Fruit fly (Drosophila melanogaster) whole organism, embryonic: Measurements from ENCODE around the gene CG13315.

Source experiments
- C15 ChIP-seq: fragments of 200-800 bp; sonication (Bioruptor generic); IDR thresholded peaks from 3 replicates; pipeline ENCODE4 v1.3.6; 2022; ENCODE audit warnings: missing biosample characterization, missing genetic modification characterization
- CG10147 ChIP-seq: fragments of 200-800 bp; sonication (Bioruptor generic); optimal IDR thresholded peaks from 2 replicates; lab custom pipeline; 2019; ENCODE audit warnings: missing biosample characterization, mild to moderate bottlenecking, missing genetic modification characterization, moderate library complexity
- CG10543 ChIP-seq: fragments of 200-800 bp; sonication (Bioruptor generic); optimal IDR thresholded peaks from 3 replicates; lab custom pipeline; 2017; ENCODE audit warnings: missing biosample characterization, mild to moderate bottlenecking, missing genetic modification characterization, moderate library complexity
- CG10654 ChIP-seq: fragments of 200-800 bp; sonication (Bioruptor generic); optimal IDR thresholded peaks from 2 replicates; lab custom pipeline; 2016; ENCODE audit warnings: missing biosample characterization, missing genetic modification characterization
- CG11398 ChIP-seq: fragments of 200-800 bp; sonication (Bioruptor generic); optimal IDR thresholded peaks from 2 replicates; lab custom pipeline; 2016; ENCODE audit warnings: missing biosample characterization, missing genetic modification characterization
- CG11560 ChIP-seq: fragments of 200-800 bp; sonication (Bioruptor generic); IDR thresholded peaks from 3 replicates; pipeline ENCODE4 v1.3.6; 2022; ENCODE audit warnings: missing biosample characterization, missing genetic modification characterization
- CG12155 ChIP-seq: fragments of 200-800 bp; sonication (Bioruptor generic); optimal IDR thresholded peaks from 3 replicates; lab custom pipeline; 2016; ENCODE audit warnings: missing biosample characterization, missing genetic modification characterization
- CG12659 ChIP-seq: fragments of 200-800 bp; sonication (Bioruptor generic); optimal IDR thresholded peaks from 3 replicates; lab custom pipeline; 2017; ENCODE audit warnings: mild to moderate bottlenecking, missing biosample characterization, missing genetic modification reagents, missing genetic modification characterization
- CG13424 ChIP-seq: fragments of 200-800 bp; sonication (Bioruptor generic); optimal IDR thresholded peaks from 2 replicates; lab custom pipeline; 2019; ENCODE audit warnings: missing biosample characterization, mild to moderate bottlenecking, missing genetic modification characterization, moderate library complexity
- CG14014 ChIP-seq: fragments of 200-800 bp; sonication (Bioruptor generic); IDR thresholded peaks from 2 replicates; pipeline ENCODE4 v1.3.6; 2022; ENCODE audit warnings: missing biosample characterization, missing genetic modification characterization
- CG14965 ChIP-seq: fragments of 200-800 bp; sonication (Bioruptor generic); optimal IDR thresholded peaks from 2 replicates; lab custom pipeline; 2016; ENCODE audit warnings: missing biosample characterization, missing genetic modification characterization, borderline replicate concordance
- CG16813 ChIP-seq: fragments of 200-800 bp; sonication (Bioruptor generic); IDR thresholded peaks from 3 replicates; pipeline ENCODE4 v1.3.6; 2022; ENCODE audit warnings: missing biosample characterization, missing genetic modification characterization; ENCODE audit not compliant: partially characterized antibody
- CG17359 ChIP-seq: fragments of 200-800 bp; sonication (Bioruptor generic); optimal IDR thresholded peaks from 3 replicates; lab custom pipeline; 2018; ENCODE audit warnings: missing biosample characterization, mild to moderate bottlenecking, missing genetic modification characterization, moderate library complexity
- CG17361 ChIP-seq: fragments of 200-800 bp; sonication (Bioruptor generic); IDR thresholded peaks from 3 replicates; pipeline ENCODE4 v1.3.6; 2022; ENCODE audit warnings: missing biosample characterization, missing genetic modification characterization
- CG17912 ChIP-seq: fragments of 200-800 bp; sonication (Bioruptor generic); optimal IDR thresholded peaks from 2 replicates; lab custom pipeline; 2018; ENCODE audit warnings: missing biosample characterization, mild to moderate bottlenecking, missing genetic modification characterization
- CG18619 ChIP-seq: fragments of 200-800 bp; sonication (Bioruptor generic); optimal IDR thresholded peaks from 3 replicates; lab custom pipeline; 2017; ENCODE audit warnings: missing biosample characterization, mild to moderate bottlenecking, missing genetic modification characterization
- CG2129 ChIP-seq: fragments of 200-800 bp; sonication (Bioruptor generic); IDR thresholded peaks from 2 replicates; pipeline ENCODE4 v1.3.6; 2022; ENCODE audit warnings: missing biosample characterization, missing genetic modification characterization; ENCODE audit not compliant: partially characterized antibody
- CG32767 ChIP-seq: fragments of 200-800 bp; sonication (Bioruptor generic); IDR thresholded peaks from 2 replicates; pipeline ENCODE4 v1.3.6; 2022; ENCODE audit warnings: missing biosample characterization, missing genetic modification characterization
- CG4424 ChIP-seq: fragments of 200-800 bp; sonication (Bioruptor generic); optimal IDR thresholded peaks from 3 replicates; lab custom pipeline; 2016; ENCODE audit warnings: missing biosample characterization, missing genetic modification characterization
- CG5245 ChIP-seq: fragments of 200-800 bp; sonication (Bioruptor generic); optimal IDR thresholded peaks from 3 replicates; lab custom pipeline; 2016; ENCODE audit warnings: missing biosample characterization, missing genetic modification characterization
- CG7372 ChIP-seq: fragments of 200-800 bp; sonication (Bioruptor generic); IDR thresholded peaks from 2 replicates; pipeline ENCODE4 v1.3.6; 2022; ENCODE audit warnings: missing biosample characterization, missing genetic modification characterization
- CG7963 ChIP-seq: fragments of 200-800 bp; sonication (Bioruptor generic); IDR thresholded peaks from 3 replicates; pipeline ENCODE4 v1.3.6; 2022; ENCODE audit warnings: missing biosample characterization, missing genetic modification characterization; ENCODE audit not compliant: partially characterized antibody
- CG8290 ChIP-seq, 3 experiments: fragments of 200-800 bp; sonication (Bioruptor generic); optimal IDR thresholded peaks; 2 replicates each; lab custom pipeline; 2016 to 2019; ENCODE audit warnings: missing biosample characterization in 3 of 3, missing genetic modification characterization in 3 of 3, mild to moderate bottlenecking in 2 of 3, moderate library complexity in 1 of 3
- CG9215 ChIP-seq: fragments of 200-800 bp; sonication (Bioruptor generic); IDR thresholded peaks from 2 replicates; pipeline ENCODE4 v1.3.6; 2022; ENCODE audit warnings: missing biosample characterization, missing genetic modification characterization
- CG9437 ChIP-seq: fragments of 200-800 bp; sonication (Bioruptor generic); optimal IDR thresholded peaks from 2 replicates; lab custom pipeline; 2018; ENCODE audit warnings: missing biosample characterization, mild to moderate bottlenecking, missing genetic modification characterization
- Dip3 ChIP-seq: fragments of 200-800 bp; sonication (Bioruptor generic); optimal IDR thresholded peaks from 3 replicates; lab custom pipeline; 2016; ENCODE audit warnings: missing biosample characterization, missing genetic modification characterization
- Drgx ChIP-seq: fragments of 200-800 bp; sonication (Bioruptor generic); IDR thresholded peaks from 2 replicates; pipeline ENCODE4 v1.3.6; 2022; ENCODE audit warnings: missing biosample characterization, missing genetic modification characterization
- Lhr ChIP-seq: fragments of 200-800 bp; sonication (Bioruptor generic); optimal IDR thresholded peaks from 3 replicates; lab custom pipeline; 2017; ENCODE audit warnings: mild to moderate bottlenecking, missing biosample characterization, missing genetic modification reagents, missing genetic modification characterization
- Max ChIP-seq: fragments of 200-800 bp; sonication (Bioruptor generic); optimal IDR thresholded peaks from 2 replicates; lab custom pipeline; 2016; ENCODE audit warnings: missing biosample characterization, mild to moderate bottlenecking, missing genetic modification characterization
- NK7.1 ChIP-seq: fragments of 200-800 bp; sonication (Bioruptor generic); optimal IDR thresholded peaks from 3 replicates; lab custom pipeline; 2016; ENCODE audit warnings: missing biosample characterization, missing genetic modification characterization
- Xbp1 ChIP-seq: fragments of 200-800 bp; sonication (Bioruptor generic); optimal IDR thresholded peaks from 3 replicates; lab custom pipeline; 2016; ENCODE audit warnings: missing biosample characterization, mild to moderate bottlenecking, missing genetic modification characterization
- Xrp1 ChIP-seq: fragments of 200-800 bp; sonication (Bioruptor generic); IDR thresholded peaks from 2 replicates; pipeline ENCODE4 v1.3.6; 2022; ENCODE audit warnings: missing biosample characterization, missing genetic modification characterization
- ase ChIP-seq: fragments of 200-800 bp; sonication (Bioruptor generic); IDR thresholded peaks from 3 replicates; pipeline ENCODE4 v1.3.6; 2022; ENCODE audit warnings: missing biosample characterization, missing genetic modification characterization
- bowl ChIP-seq: fragments of 200-800 bp; sonication (Bioruptor generic); IDR thresholded peaks from 2 replicates; pipeline ENCODE4 v1.3.6; 2022; ENCODE audit warnings: missing biosample characterization, missing genetic modification characterization
- cas ChIP-seq: fragments of 200-800 bp; sonication (Bioruptor generic); IDR thresholded peaks from 2 replicates; pipeline ENCODE4 v1.3.6; 2022; ENCODE audit warnings: missing biosample characterization, missing genetic modification characterization
- caup ChIP-seq: fragments of 200-800 bp; sonication (Bioruptor generic); optimal IDR thresholded peaks from 3 replicates; lab custom pipeline; 2017; ENCODE audit warnings: missing biosample characterization, mild to moderate bottlenecking, missing genetic modification characterization, moderate library complexity; ENCODE audit not compliant: severe bottlenecking
- da ChIP-seq: fragments of 200-800 bp; sonication (Bioruptor generic); optimal IDR thresholded peaks from 2 replicates; lab custom pipeline; 2016; ENCODE audit warnings: missing biosample characterization, missing genetic modification characterization
- dmrt99B ChIP-seq: fragments of 200-800 bp; sonication (Bioruptor generic); optimal IDR thresholded peaks from 2 replicates; lab custom pipeline; 2018; ENCODE audit warnings: missing biosample characterization, mild to moderate bottlenecking, missing genetic modification characterization, moderate library complexity
- fd3F ChIP-seq: fragments of 200-800 bp; sonication (Bioruptor generic); optimal IDR thresholded peaks from 2 replicates; lab custom pipeline; 2018; ENCODE audit warnings: missing biosample characterization, mild to moderate bottlenecking, missing genetic modification characterization, moderate library complexity
- grn ChIP-seq: fragments of 200-800 bp; sonication (Bioruptor generic); optimal IDR thresholded peaks from 3 replicates; lab custom pipeline; 2017; ENCODE audit warnings: missing biosample characterization, missing genetic modification characterization
- hb ChIP-seq: fragments of 200-800 bp; sonication (Bioruptor generic); IDR thresholded peaks from 3 replicates; pipeline ENCODE4 v1.3.6; 2022; ENCODE audit warnings: missing biosample characterization, missing genetic modification characterization; ENCODE audit not compliant: partially characterized antibody
- hkb ChIP-seq, 2 experiments: fragments of 200-800 bp in 1 of 2; fragments of >200 bp in 1 of 2; sonication (Bioruptor generic) in 1 of 2; IDR thresholded peaks in 1 of 2; optimal IDR thresholded peaks in 1 of 2; 2 replicates each; pipeline versions ENCODE4 v1.3.6 to Lab custom; 2017 to 2022; ENCODE audit warnings: missing biosample characterization in 1 of 2, missing genetic modification characterization in 1 of 2
- mirr ChIP-seq: fragments of 200-800 bp; sonication (Bioruptor generic); optimal IDR thresholded peaks from 3 replicates; lab custom pipeline; 2018; ENCODE audit warnings: missing biosample characterization, mild to moderate bottlenecking, missing genetic modification characterization
- otp ChIP-seq: fragments of 200-800 bp; sonication (Bioruptor generic); IDR thresholded peaks from 3 replicates; pipeline ENCODE4, ENCODE4 v1.3.6; 2022; ENCODE audit warnings: missing biosample characterization, missing genetic modification characterization
- pan ChIP-seq, 4 experiments: fragments of >200 bp in 3 of 4; fragments of 200-800 bp in 1 of 4; sonication (Bioruptor generic) in 1 of 4; optimal IDR thresholded peaks in 3 of 4; IDR thresholded peaks in 1 of 4; 2 replicates each; pipeline versions ENCODE4 v1.3.6 to Lab custom; 2017 to 2022; ENCODE audit warnings: missing biosample characterization in 2 of 4, missing genetic modification characterization in 2 of 4, mixed read lengths in 1 of 4
- pb ChIP-seq: fragments of 200-800 bp; sonication (Bioruptor generic); optimal IDR thresholded peaks from 3 replicates; lab custom pipeline; 2016; ENCODE audit warnings: missing biosample characterization, missing genetic modification characterization
- pum ChIP-seq: fragments of 200-800 bp; sonication (Bioruptor generic); optimal IDR thresholded peaks from 2 replicates; lab custom pipeline; 2016; ENCODE audit warnings: missing biosample characterization, missing genetic modification characterization
- sqz ChIP-seq: fragments of 200-800 bp; sonication (Bioruptor generic); optimal IDR thresholded peaks from 3 replicates; lab custom pipeline; 2018; ENCODE audit warnings: missing biosample characterization, mild to moderate bottlenecking, missing genetic modification characterization
- tll ChIP-seq, 2 experiments: fragments of 200-800 bp in 1 of 2; fragments of >200 bp in 1 of 2; sonication (Bioruptor generic) in 1 of 2; optimal IDR thresholded peaks; 2 replicates each; lab custom pipeline; 2017 to 2019; ENCODE audit warnings: missing biosample characterization in 2 of 2, missing genetic modification characterization in 2 of 2, mild to moderate bottlenecking in 1 of 2, moderate library complexity in 1 of 2

CG13315 gene

DNA sequence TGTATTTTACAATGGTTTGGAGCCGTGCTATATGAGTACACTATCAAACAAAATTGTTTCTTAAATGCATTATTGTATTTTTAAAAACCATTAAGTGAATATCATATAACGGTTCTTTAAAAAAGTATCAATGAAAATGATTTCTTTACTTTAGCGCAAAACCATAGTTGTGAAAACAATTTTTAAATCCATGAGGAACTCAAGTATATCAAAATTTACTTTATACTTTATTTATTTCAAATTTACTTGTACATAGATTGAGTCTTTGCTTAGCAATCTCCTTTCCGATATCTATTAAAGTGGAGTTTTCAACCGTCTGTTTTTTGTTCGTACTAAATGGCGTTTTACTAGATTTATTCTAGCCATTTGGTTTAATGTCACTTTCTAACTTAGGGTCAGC is 49.6 kb upstream of the CG13315 start, which contains the start of gene Argk2 (continued):
- TF ChIP-seq Dip3 (no peak), CG13424 (tag; lab: Kevin White, UChicago) (no peak), grn (GFP tag; lab: Kevin White, UChicago) (no peak), mirr (GFP tag; lab: Kevin White, UChicago) (no peak), CG4424 (GFP tag; lab: Kevin White, UChicago) (no peak), hkb (optimal IDR thresholded peaks at IDR 0.05; lab: Kevin White, UChicago) (no peak), hkb (GFP tag; IDR thresholded peaks at IDR 0.05; lab: Robert Waterston, UW) (0 out of 2 replicates have a peak, but pooled peaks have one; percentile 15), CG11560 (no peak), Xbp1 (GFP tag; lab: Kevin White, UChicago) (no peak), CG17359 (tag; lab: Kevin White, UChicago) (no peak), bowl (GFP tag; lab: Robert Waterston, UW) (no peak), CG10654 (GFP tag; lab: Kevin White, UChicago) (no peak), caup (GFP tag; lab: Kevin White, UChicago) (no peak), CG9215 (GFP tag; lab: Robert Waterston, UW) (no peak), CG7372 (GFP tag; lab: Robert Waterston, UW) (no peak), CG14014 (0 out of 2 replicates have a peak, but pooled peaks have one; percentile 16), pb (GFP tag; lab: Kevin White, UChicago) (no peak), CG14965 (GFP tag; lab: Kevin White, UChicago) (no peak), CG10147 (no peak), Drgx (GFP tag; lab: Robert Waterston, UW) (no peak), CG2129 (GFP tag; lab: Robert Waterston, UW) (no peak), CG17912 (no peak), C15 (GFP tag; lab: Robert Waterston, UW) (no peak), fd3F (no peak), NK7.1 (GFP tag; lab: Kevin White, UChicago) (no peak), cas (GFP tag; lab: Robert Waterston, UW) (no peak), pan (optimal IDR thresholded peaks at IDR 0.05; lab: Kevin White, UChicago) (no peak), pan (GFP tag; optimal IDR thresholded peaks at IDR 0.05 in 1 of 2, IDR thresholded peaks at IDR 0.05 in 1 of 2) (no peak), ase (GFP tag; lab: Robert Waterston, UW) (no peak), CG12659 (GFP tag; lab: Kevin White, UChicago) (peak; percentile 2), CG18619 (GFP tag; lab: Kevin White, UChicago) (no peak), CG9437 (GFP tag; lab: Kevin White, UChicago) (no peak), Lhr (GFP tag; lab: Kevin White, UChicago) (peak; percentile 30), CG5245 (GFP tag; lab: Kevin White, UChicago) (no peak), dmrt99B (tag; lab: Kevin White, UChicago) (no peak), Xrp1 (GFP tag; lab: Robert Waterston, UW) (no peak), sqz (no peak), CG11398 (GFP tag; lab: Kevin White, UChicago) (no peak), CG8290 (GFP tag; optimal IDR thresholded peaks at IDR 0.05; lab: Kevin White, UChicago) (no peak), CG8290 (tag; optimal IDR thresholded peaks at IDR 0.05; lab: Kevin White, UChicago) (no peak), pum (GFP tag; lab: Kevin White, UChicago) (no peak), tll (GFP tag; optimal IDR thresholded peaks at IDR 0.05; lab: Kevin White, UChicago) (no peak), Max (GFP tag; lab: Kevin White, UChicago) (no peak), CG16813 (peak; percentile 33; the same call in 1 of the 3 replicates), CG10543 (no peak), CG17361 (GFP tag; lab: Robert Waterston, UW) (peak; percentile 81), otp (GFP tag; lab: Robert Waterston, UW) (no peak), CG32767 (GFP tag; lab: Robert Waterston, UW) (no peak), CG12155 (GFP tag; lab: Kevin White, UChicago) (no peak), hb (GFP tag; lab: Robert Waterston, UW) (no peak), CG7963 (GFP tag; lab: Robert Waterston, UW) (no peak), da (GFP tag; lab: Kevin White, UChicago) (no peak)
